Fruit fly (Drosophila melanogaster) whole organism, embryonic: ENCODE measurements around the gene CG13471.

Experiments
- B-H2 ChIP-seq: fragments of 200-800 bp; sonication (Bioruptor generic); optimal IDR thresholded peaks from 2 replicates; lab custom pipeline; 2018; ENCODE audit warnings: missing biosample characterization, mild to moderate bottlenecking, missing genetic modification characterization
- CG10654 ChIP-seq: fragments of 200-800 bp; sonication (Bioruptor generic); optimal IDR thresholded peaks from 2 replicates; lab custom pipeline; 2016; ENCODE audit warnings: missing biosample characterization, missing genetic modification characterization
- CG11093 ChIP-seq: fragments of 200-800 bp; sonication (Bioruptor generic); IDR thresholded peaks from 3 replicates; pipeline ENCODE4 v1.3.6; 2022; ENCODE audit warnings: missing biosample characterization, missing genetic modification characterization
- CG12155 ChIP-seq: fragments of 200-800 bp; sonication (Bioruptor generic); optimal IDR thresholded peaks from 3 replicates; lab custom pipeline; 2016; ENCODE audit warnings: missing biosample characterization, missing genetic modification characterization
- CG12942 ChIP-seq: fragments of 200-800 bp; sonication (Bioruptor generic); optimal IDR thresholded peaks from 3 replicates; lab custom pipeline; 2016; ENCODE audit warnings: missing biosample characterization, missing genetic modification characterization
- CG13894 ChIP-seq: fragments of 200-800 bp; sonication (Bioruptor generic); optimal IDR thresholded peaks from 3 replicates; lab custom pipeline; 2018; ENCODE audit warnings: missing biosample characterization, mild to moderate bottlenecking, missing genetic modification characterization, moderate library complexity
- CG14965 ChIP-seq: fragments of 200-800 bp; sonication (Bioruptor generic); optimal IDR thresholded peaks from 2 replicates; lab custom pipeline; 2016; ENCODE audit warnings: missing biosample characterization, missing genetic modification characterization, borderline replicate concordance
- CG18262 ChIP-seq: fragments of 200-800 bp; optimal IDR thresholded peaks from 3 replicates; lab custom pipeline; 2019; ENCODE audit warnings: missing biosample characterization, mild to moderate bottlenecking, missing genetic modification characterization, moderate library complexity
- CG31388 ChIP-seq: fragments of 200-800 bp; sonication (Bioruptor generic); optimal IDR thresholded peaks from 2 replicates; lab custom pipeline; 2016; ENCODE audit warnings: missing biosample characterization, missing genetic modification characterization
- CG3281 ChIP-seq: fragments of 200-800 bp; sonication (Bioruptor generic); optimal IDR thresholded peaks from 3 replicates; lab custom pipeline; 2017; ENCODE audit warnings: missing biosample characterization, mild to moderate bottlenecking, missing genetic modification characterization
- CG3407 ChIP-seq: fragments of 200-800 bp; sonication (Bioruptor generic); optimal IDR thresholded peaks from 2 replicates; lab custom pipeline; 2018; ENCODE audit warnings: missing biosample characterization, mild to moderate bottlenecking, missing genetic modification characterization
- CG4360 ChIP-seq: fragments of 200-800 bp; sonication (Bioruptor generic); IDR thresholded peaks from 2 replicates; pipeline ENCODE4 v1.3.6; 2022; ENCODE audit warnings: missing biosample characterization, missing genetic modification characterization
- CG6689 ChIP-seq: fragments of 200-800 bp; sonication (Bioruptor generic); IDR thresholded peaks from 2 replicates; pipeline ENCODE4 v1.3.6; 2022; ENCODE audit warnings: missing biosample characterization, missing genetic modification characterization
- CG7963 ChIP-seq: fragments of 200-800 bp; sonication (Bioruptor generic); IDR thresholded peaks from 3 replicates; pipeline ENCODE4 v1.3.6; 2022; ENCODE audit warnings: missing biosample characterization, missing genetic modification characterization; ENCODE audit not compliant: partially characterized antibody
- CG8388 ChIP-seq: fragments of 200-800 bp; sonication (Bioruptor generic); optimal IDR thresholded peaks from 2 replicates; lab custom pipeline; 2019; ENCODE audit warnings: missing biosample characterization, mild to moderate bottlenecking, missing genetic modification characterization, moderate library complexity
- CG9215 ChIP-seq: fragments of 200-800 bp; sonication (Bioruptor generic); IDR thresholded peaks from 2 replicates; pipeline ENCODE4 v1.3.6; 2022; ENCODE audit warnings: missing biosample characterization, missing genetic modification characterization
- CG9932 ChIP-seq: fragments of 200-800 bp; sonication (Bioruptor generic); IDR thresholded peaks from 2 replicates; pipeline ENCODE4 v1.3.6; 2022; ENCODE audit warnings: missing biosample characterization, missing genetic modification characterization
- Chrac-16 ChIP-seq: fragments of 200-800 bp; sonication (Bioruptor generic); optimal IDR thresholded peaks from 3 replicates; lab custom pipeline; 2016; ENCODE audit warnings: missing biosample characterization, missing genetic modification characterization
- Deaf1 ChIP-seq: fragments of 200-800 bp; optimal IDR thresholded peaks from 3 replicates; lab custom pipeline; 2019; ENCODE audit warnings: missing biosample characterization, mild to moderate bottlenecking, missing genetic modification characterization, moderate library complexity
- Dll ChIP-seq: fragments of 200-800 bp; sonication (Bioruptor generic); IDR thresholded peaks from 4 replicates; pipeline ENCODE4 v1.3.6; 2022; ENCODE audit warnings: missing biosample characterization, missing genetic modification characterization; ENCODE audit not compliant: partially characterized antibody
- HLHmδ ChIP-seq: fragments of 200-800 bp; sonication (Bioruptor generic); optimal IDR thresholded peaks from 2 replicates; lab custom pipeline; 2018; ENCODE audit warnings: missing biosample characterization, mild to moderate bottlenecking, missing genetic modification characterization, moderate library complexity
- Hey ChIP-seq: fragments of 200-800 bp; sonication (Bioruptor generic); optimal IDR thresholded peaks from 3 replicates; lab custom pipeline; 2018; ENCODE audit warnings: missing biosample characterization, mild to moderate bottlenecking, missing genetic modification characterization
- HmgD ChIP-seq: fragments of 200-800 bp; sonication (Bioruptor generic); optimal IDR thresholded peaks from 3 replicates; lab custom pipeline; 2016; ENCODE audit warnings: missing biosample characterization, missing genetic modification characterization
- Hmr ChIP-seq: fragments of 200-800 bp; sonication (Bioruptor generic); optimal IDR thresholded peaks from 3 replicates; lab custom pipeline; 2017; ENCODE audit warnings: mild to moderate bottlenecking, missing biosample characterization, missing genetic modification reagents, missing genetic modification characterization
- Hr39 ChIP-seq: fragments of >200 bp; optimal IDR thresholded peaks from 2 replicates; lab custom pipeline; 2017
- NC2α ChIP-seq: fragments of 200-800 bp; sonication (Bioruptor generic); optimal IDR thresholded peaks from 2 replicates; lab custom pipeline; 2016; ENCODE audit warnings: missing biosample characterization, missing genetic modification characterization
- Neu2 ChIP-seq: fragments of 200-800 bp; sonication (Bioruptor generic); optimal IDR thresholded peaks from 3 replicates; lab custom pipeline; 2016; ENCODE audit warnings: missing biosample characterization, missing genetic modification characterization, borderline replicate concordance
- Sry-δ ChIP-seq: fragments of 200-800 bp; sonication (Bioruptor generic); optimal IDR thresholded peaks from 2 replicates; lab custom pipeline; 2016; ENCODE audit warnings: missing biosample characterization, missing genetic modification characterization
- Taf1 ChIP-seq: fragments of 200-800 bp; sonication (Bioruptor generic); IDR thresholded peaks from 2 replicates; pipeline ENCODE4 v1.3.6; 2022; ENCODE audit warnings: missing biosample characterization, missing genetic modification characterization
- Xbp1 ChIP-seq: fragments of 200-800 bp; sonication (Bioruptor generic); optimal IDR thresholded peaks from 3 replicates; lab custom pipeline; 2016; ENCODE audit warnings: missing biosample characterization, mild to moderate bottlenecking, missing genetic modification characterization
- ac ChIP-seq: fragments of 200-800 bp; sonication (Bioruptor generic); optimal IDR thresholded peaks from 3 replicates; lab custom pipeline; 2017; ENCODE audit warnings: missing biosample characterization, mild to moderate bottlenecking, missing genetic modification characterization
- caup ChIP-seq: fragments of 200-800 bp; sonication (Bioruptor generic); optimal IDR thresholded peaks from 3 replicates; lab custom pipeline; 2017; ENCODE audit warnings: missing biosample characterization, mild to moderate bottlenecking, missing genetic modification characterization, moderate library complexity; ENCODE audit not compliant: severe bottlenecking
- corto ChIP-seq: fragments of 200-800 bp; sonication (Bioruptor generic); optimal IDR thresholded peaks from 2 replicates; lab custom pipeline; 2016; ENCODE audit warnings: missing biosample characterization, mild to moderate bottlenecking, missing genetic modification characterization, moderate library complexity
- dan ChIP-seq: fragments of 200-800 bp; sonication (Bioruptor generic); IDR thresholded peaks from 2 replicates; pipeline ENCODE4 v1.3.6; 2022; ENCODE audit warnings: missing biosample characterization, missing genetic modification characterization
- dmrt99B ChIP-seq: fragments of 200-800 bp; sonication (Bioruptor generic); optimal IDR thresholded peaks from 2 replicates; lab custom pipeline; 2018; ENCODE audit warnings: missing biosample characterization, mild to moderate bottlenecking, missing genetic modification characterization, moderate library complexity
- dpn ChIP-seq, 2 experiments: fragments of 200-800 bp; sonication (Bioruptor generic); optimal IDR thresholded peaks; 3 replicates each; lab custom pipeline; 2016; ENCODE audit warnings: missing biosample characterization in 2 of 2, missing genetic modification characterization in 2 of 2
- dysf ChIP-seq: fragments of 200-800 bp; sonication (Bioruptor generic); IDR thresholded peaks from 3 replicates; pipeline ENCODE4 v1.3.6; 2022; ENCODE audit warnings: missing biosample characterization, missing genetic modification characterization
- hb ChIP-seq: fragments of 200-800 bp; sonication (Bioruptor generic); IDR thresholded peaks from 3 replicates; pipeline ENCODE4 v1.3.6; 2022; ENCODE audit warnings: missing biosample characterization, missing genetic modification characterization; ENCODE audit not compliant: partially characterized antibody
- hth ChIP-seq: fragments of >200 bp; optimal IDR thresholded peaks from 2 replicates; lab custom pipeline; 2017; ENCODE audit warnings: inconsistent platforms
- nerfin-2 ChIP-seq: fragments of 200-800 bp; sonication (Bioruptor generic); IDR thresholded peaks from 2 replicates; pipeline ENCODE4 v1.3.6; 2022; ENCODE audit warnings: missing biosample characterization, missing genetic modification characterization; ENCODE audit not compliant: partially characterized antibody
- pfk ChIP-seq: fragments of 200-800 bp; sonication (Bioruptor generic); optimal IDR thresholded peaks from 2 replicates; lab custom pipeline; 2018; ENCODE audit warnings: missing biosample characterization, mild to moderate bottlenecking, missing genetic modification characterization, moderate library complexity
- pros ChIP-seq: fragments of 200-800 bp; sonication (Bioruptor generic); optimal IDR thresholded peaks from 3 replicates; lab custom pipeline; 2019; ENCODE audit warnings: missing biosample characterization, mild to moderate bottlenecking, missing genetic modification characterization, moderate library complexity
- sc ChIP-seq, 3 experiments: fragments of >200 bp in 2 of 3; fragments of 200-800 bp in 1 of 3; sonication (Bioruptor generic) in 1 of 3; optimal IDR thresholded peaks; 2 replicates in 2 of 3; 3 replicates in 1 of 3; lab custom pipeline; 2017; ENCODE audit warnings: mild to moderate bottlenecking in 1 of 3, missing biosample characterization in 1 of 3, missing genetic modification characterization in 1 of 3, missing genetic modification reagents in 1 of 3
- seq ChIP-seq: fragments of 200-800 bp; sonication (Bioruptor generic); IDR thresholded peaks from 2 replicates; pipeline ENCODE4 v1.3.6; 2022; ENCODE audit warnings: missing biosample characterization, missing genetic modification characterization
- sna ChIP-seq: fragments of 200-800 bp; sonication (Bioruptor generic); IDR thresholded peaks from 2 replicates; pipeline ENCODE4 v1.3.6; 2022; ENCODE audit warnings: missing biosample characterization, missing genetic modification characterization; ENCODE audit not compliant: partially characterized antibody
- sob ChIP-seq: fragments of 200-800 bp; sonication (Bioruptor generic); IDR thresholded peaks from 2 replicates; pipeline ENCODE4 v1.3.6; 2022; ENCODE audit warnings: missing biosample characterization, missing genetic modification characterization
- sr ChIP-seq: fragments of 200-800 bp; sonication (Bioruptor generic); IDR thresholded peaks from 3 replicates; pipeline ENCODE4 v1.3.6; 2022; ENCODE audit warnings: missing biosample characterization, missing genetic modification characterization
- z ChIP-seq: fragments of 200-800 bp; sonication (Bioruptor generic); IDR thresholded peaks from 3 replicates; pipeline ENCODE4 v1.3.6; 2022; ENCODE audit warnings: missing biosample characterization, missing genetic modification characterization

Gene CG13471

DNA sequence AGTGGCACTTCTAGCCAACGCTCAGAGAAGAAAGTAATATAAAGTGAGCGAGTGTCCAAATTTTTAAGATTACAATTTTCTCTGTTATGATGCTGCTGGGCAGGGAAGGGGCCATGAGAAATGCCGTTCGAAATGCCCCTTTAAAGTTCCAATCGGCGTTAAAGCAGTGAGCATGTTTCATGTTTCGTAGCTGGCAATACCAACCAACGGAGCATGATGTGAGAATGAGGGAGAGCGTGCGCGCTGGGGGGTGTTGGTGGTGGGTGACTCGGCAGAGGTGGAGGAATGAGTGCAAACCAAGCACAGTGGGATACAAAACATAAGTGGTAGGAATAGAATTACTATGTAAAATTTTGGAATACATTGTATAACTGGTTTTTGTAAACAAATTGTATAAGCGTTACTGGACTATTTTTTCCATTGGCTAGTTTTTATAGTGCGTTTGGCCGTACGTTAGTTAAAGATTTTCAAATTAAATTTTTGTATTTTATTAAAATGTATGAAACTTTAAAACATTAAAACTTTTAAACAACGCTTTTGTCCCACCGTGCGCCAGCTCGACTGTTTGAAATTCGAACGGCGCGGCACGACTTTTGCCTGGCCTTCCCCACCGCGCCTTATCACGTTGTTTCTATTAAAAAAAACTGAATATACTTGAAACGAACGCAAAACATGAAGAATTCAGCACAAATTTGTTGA lies 25.9 kb upstream of the CG13471 start (continued):
- TF ChIP-seq CG3407 (GFP tag; lab: Kevin White, UChicago) = peak; percentile 99
- TF ChIP-seq CG7963 (GFP tag; lab: Robert Waterston, UW) = 0 out of 3 replicates have a peak, but pooled peaks have one; percentile 25
- peak; percentile 100 for TF ChIP-seq CG3281
- peak; percentile 99 for TF ChIP-seq CG10654 (GFP tag; lab: Kevin White, UChicago)
- TF ChIP-seq nerfin-2 (GFP tag; lab: Robert Waterston, UW) = peak; percentile 46; the same call in 1 of the 2 replicates
- TF ChIP-seq Hmr (GFP tag; lab: Kevin White, UChicago) = peak; percentile 100
- TF ChIP-seq CG9215 (GFP tag; lab: Robert Waterston, UW) = peak; percentile 99
- peak; percentile 100 for TF ChIP-seq CG9932 (GFP tag; lab: Robert Waterston, UW)
- no peak for TF ChIP-seq hth (lab: Kevin White, UChicago)
- TF ChIP-seq CG12155 = peak; percentile 99
- TF ChIP-seq Dll (GFP tag; lab: Robert Waterston, UW) = peak; percentile 34; the same call in 1 of the 4 replicates
- TF ChIP-seq dan (GFP tag; lab: Robert Waterston, UW) = peak; percentile 96; the same call in 1 of the 2 replicates
- peak; percentile 70 for TF ChIP-seq HLHmδ (GFP tag; lab: Kevin White, UChicago)
- TF ChIP-seq pros = peak; percentile 99
- peak; percentile 99 for TF ChIP-seq ac
- TF ChIP-seq CG11093 = peak; percentile 99
- peak; percentile 94 for TF ChIP-seq z
- peak; percentile 97 for TF ChIP-seq HmgD (GFP tag; lab: Kevin White, UChicago)
- peak; percentile 96 for TF ChIP-seq Neu2 (GFP tag; lab: Kevin White, UChicago)
- TF ChIP-seq sna (GFP tag; lab: Robert Waterston, UW) = peak; percentile 49; the same call in 1 of the 2 replicates
- peak; percentile 98 for TF ChIP-seq Hey (tag; lab: Kevin White, UChicago)
- peak; percentile 99 for TF ChIP-seq CG8388 (GFP tag; lab: Kevin White, UChicago)
- TF ChIP-seq Deaf1 (tag; lab: Kevin White, UChicago) = peak; percentile 94
- TF ChIP-seq Taf1 (GFP tag; lab: Robert Waterston, UW) = peak; percentile 100
- peak; percentile 100 for TF ChIP-seq dysf (GFP tag; lab: Robert Waterston, UW)
- peak; percentile 97 for TF ChIP-seq NC2α (GFP tag; lab: Kevin White, UChicago)
- TF ChIP-seq dmrt99B (tag; lab: Kevin White, UChicago) = peak; percentile 100
- TF ChIP-seq CG18262 = peak; percentile 100
- TF ChIP-seq Chrac-16 (GFP tag; lab: Kevin White, UChicago) = peak; percentile 99
- TF ChIP-seq CG13894 (tag; lab: Kevin White, UChicago) = peak; percentile 99
- no peak for TF ChIP-seq sc (optimal IDR thresholded peaks at IDR 0.05; lab: Kevin White, UChicago)
- peak; percentile 100 for TF ChIP-seq sc (GFP tag; optimal IDR thresholded peaks at IDR 0.05; lab: Kevin White, UChicago)
- peak; percentile 100 for TF ChIP-seq caup
- TF ChIP-seq Xbp1 (GFP tag; lab: Kevin White, UChicago) = peak; percentile 99
- peak; percentile 99 to 100 for TF ChIP-seq dpn (GFP tag; optimal IDR thresholded peaks at IDR 0.05; lab: Kevin White, UChicago)
- peak; percentile 73 for TF ChIP-seq hb (GFP tag; lab: Robert Waterston, UW)
- peak; percentile 82 for TF ChIP-seq Sry-δ
- TF ChIP-seq corto = peak; percentile 99
- TF ChIP-seq CG31388 (GFP tag; lab: Kevin White, UChicago) = peak; percentile 98
- peak; percentile 100 for TF ChIP-seq sob (GFP tag; lab: Robert Waterston, UW)
- peak; percentile 100 for TF ChIP-seq B-H2 (GFP tag; lab: Kevin White, UChicago)
- TF ChIP-seq CG6689 (GFP tag; lab: Robert Waterston, UW) = peak; percentile 99
- TF ChIP-seq seq = peak; percentile 100
- peak; percentile 85 for TF ChIP-seq CG14965 (GFP tag; lab: Kevin White, UChicago)
- TF ChIP-seq CG4360 (GFP tag; lab: Robert Waterston, UW) = peak; percentile 88
- peak; percentile 96 for TF ChIP-seq sr (GFP tag; lab: Robert Waterston, UW)
- peak; percentile 83 for TF ChIP-seq pfk (GFP tag; lab: Kevin White, UChicago)
- peak; percentile 99 for TF ChIP-seq CG12942
- TF ChIP-seq Hr39 (lab: Kevin White, UChicago) = no peak
